Worm (Caenorhabditis elegans): ENCODE measurements around the gene nhr-196.

DNA sequence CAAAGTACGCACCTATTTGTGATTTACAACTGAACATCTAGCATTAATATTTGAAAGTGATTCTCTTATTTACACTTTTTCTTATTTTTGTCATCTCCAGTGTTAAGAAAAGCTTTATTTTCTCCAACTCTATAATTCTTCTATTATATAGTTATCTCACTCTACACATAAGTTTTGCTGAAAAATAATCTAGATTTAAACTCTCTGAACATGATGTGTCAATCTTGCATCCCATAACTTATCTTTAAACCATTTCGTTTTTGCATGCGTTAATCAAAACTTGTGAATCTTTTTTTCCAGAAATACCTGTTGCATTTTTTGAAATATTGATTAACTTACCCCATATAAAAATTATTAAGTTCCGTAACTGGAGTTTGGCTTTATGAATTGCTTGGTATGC, 4.4 kb downstream of the nhr-196 start, which contains the start of gene nhr-268:
- TF ChIP-seq fos-1 (tag; optimal IDR thresholded peaks at IDR 0.05), result no peak
- TF ChIP-seq sup-37 (GFP tag; optimal IDR thresholded peaks at IDR 0.05), result no peak
- TF ChIP-seq pqm-1 (tag; optimal IDR thresholded peaks at IDR 0.05), result no peak
- no peak for TF ChIP-seq grh-1 (GFP tag; IDR thresholded peaks at IDR 0.05)
- TF ChIP-seq sptf-1 (tag; optimal IDR thresholded peaks at IDR 0.05), result no peak
- TF ChIP-seq nhr-77 (tag; optimal IDR thresholded peaks at IDR 0.05), result no peak
- TF ChIP-seq C04F5.9 (tag; optimal IDR thresholded peaks at IDR 0.05), result no peak
- no peak for TF ChIP-seq nhr-237 (tag; optimal IDR thresholded peaks at IDR 0.05)
- TF ChIP-seq elt-3 (tag; optimal IDR thresholded peaks at IDR 0.05), result no peak
- TF ChIP-seq ceh-82 (tag; optimal IDR thresholded peaks at IDR 0.05), result no peak
